Worm (Caenorhabditis elegans): Measurements from ENCODE around the gene hlh-26.

- TF ChIP-seq lin-39 (tag; optimal IDR thresholded peaks at IDR 0.05) (no peak), fkh-10 (GFP tag; optimal IDR thresholded peaks at IDR 0.05) (no peak), ama-1 (optimal IDR thresholded peaks at IDR 0.05) (no peak), alr-1 (tag; optimal IDR thresholded peaks at IDR 0.05; ENCODE audit: borderline replicate concordance) (no peak), nhr-11 (tag; optimal IDR thresholded peaks at IDR 0.05) (no peak), zip-4 (GFP tag; optimal IDR thresholded peaks at IDR 0.05) (no peak), F16B12.6 (tag; optimal IDR thresholded peaks at IDR 0.05) (no peak), sox-4 (tag; optimal IDR thresholded peaks at IDR 0.05) (no peak), lin-15B (tag; optimal IDR thresholded peaks at IDR 0.05) (no peak), hlh-4 (tag; optimal IDR thresholded peaks at IDR 0.05) (no peak), dpl-1 (GFP tag; optimal IDR thresholded peaks at IDR 0.05) (no peak), pqm-1 (tag; optimal IDR thresholded peaks at IDR 0.05) (no peak)
These were observed 8.1 kb upstream of the hlh-26 start, which contains the start of gene C17C3.24 for ce11 chrII:5541685-5542084.
